Worm (Caenorhabditis elegans): ENCODE data around the gene str-211.

- no peak for TF ChIP-seq him-1 (tag; optimal IDR thresholded peaks at IDR 0.05)
- TF ChIP-seq dao-5 (tag; optimal IDR thresholded peaks at IDR 0.05), result no peak
Measured at ce11 chrV:4975140-4975539, 31.0 kb upstream of the str-211 start, which contains the start of gene F26G5.1.

Data from whole organism, L4/young adult.